Fruit fly (Drosophila melanogaster) whole organism, adult: ENCODE data around the gene CG8837.

Experiments
- CG11617 ChIP-seq: fragments of 200-800 bp; sonication (Bioruptor generic); optimal IDR thresholded peaks from 2 replicates; lab custom pipeline; 2017; ENCODE audit warnings: mild to moderate bottlenecking, missing biosample characterization, missing genetic modification reagents, missing genetic modification characterization
- CG12768 ChIP-seq: fragments of 200-800 bp; sonication (Bioruptor generic); optimal IDR thresholded peaks from 2 replicates; lab custom pipeline; 2017; ENCODE audit warnings: missing biosample characterization, missing genetic modification characterization, mild to moderate bottlenecking, moderate library complexity, missing genetic modification reagents
- CG14711 ChIP-seq: fragments of 200-800 bp; sonication (Bioruptor generic); optimal IDR thresholded peaks from 2 replicates; lab custom pipeline; 2018; ENCODE audit warnings: missing biosample characterization, mild to moderate bottlenecking, missing genetic modification characterization, moderate library complexity
- CG1620 ChIP-seq: fragments of 200-800 bp; sonication (Bioruptor generic); optimal IDR thresholded peaks from 2 replicates; lab custom pipeline; 2016; ENCODE audit warnings: missing biosample characterization, missing genetic modification characterization
- CG5204 ChIP-seq: fragments of 200-800 bp; sonication (Bioruptor generic); optimal IDR thresholded peaks from 2 replicates; lab custom pipeline; 2016; ENCODE audit warnings: missing biosample characterization, missing genetic modification characterization
- Mnt ChIP-seq: fragments of 200-800 bp; sonication (Bioruptor generic); optimal IDR thresholded peaks from 2 replicates; lab custom pipeline; 2016; ENCODE audit warnings: missing biosample characterization, mild to moderate bottlenecking, missing genetic modification characterization
- cnc ChIP-seq, 2 experiments: fragments of >200 bp; optimal IDR thresholded peaks; 2 replicates each; lab custom pipeline; 2017
- tj ChIP-seq: fragments of 200-800 bp; sonication (Bioruptor generic); optimal IDR thresholded peaks from 3 replicates; lab custom pipeline; 2017; ENCODE audit warnings: missing biosample characterization, mild to moderate bottlenecking, missing genetic modification characterization, moderate library complexity

DNA sequence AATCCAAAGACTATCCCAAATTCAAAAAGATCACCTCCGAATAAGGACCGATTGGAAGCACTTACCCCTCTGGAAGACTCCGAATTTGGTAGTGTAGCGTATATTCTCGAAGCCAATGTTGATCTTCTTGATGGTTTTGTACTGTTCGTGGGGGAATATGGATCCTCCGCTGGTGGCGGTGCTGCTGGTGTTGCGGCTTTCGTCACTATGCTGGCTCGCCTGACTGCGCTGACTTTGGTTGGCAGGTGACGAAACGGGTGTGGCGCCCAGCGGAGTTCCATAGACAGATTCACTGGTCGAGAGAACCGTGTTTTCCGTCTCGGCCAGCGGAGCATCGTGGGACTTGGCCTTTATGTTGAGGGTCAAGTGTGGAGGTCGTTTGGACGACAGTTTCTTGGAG lies 19.0 kb upstream of the CG8837 start:
- TF ChIP-seq CG11617 (GFP tag; lab: Kevin White, UChicago) (no peak), CG1620 (GFP tag; lab: Kevin White, UChicago) (no peak), CG12768 (GFP tag; lab: Kevin White, UChicago) (no peak), CG14711 (tag; lab: Kevin White, UChicago) (no peak), CG5204 (no peak), cnc (optimal IDR thresholded peaks at IDR 0.05; lab: Kevin White, UChicago) (no peak), tj (GFP tag; lab: Kevin White, UChicago) (no peak), Mnt (GFP tag; lab: Kevin White, UChicago) (no peak)
